Fruit fly (Drosophila melanogaster) whole organism, wandering third instar larva: ENCODE results near the gene FoxL1.

Experiments used
- Dfd ChIP-seq: fragments of >200 bp; optimal IDR thresholded peaks from 2 replicates; lab custom pipeline; 2017; ENCODE audit warnings: missing biosample characterization, missing genetic modification characterization
- Dif ChIP-seq: fragments of 200-275, 200-300 bp; sonication (Bioruptor generic); optimal IDR thresholded peaks from 2 replicates; lab custom pipeline; 2018; ENCODE audit warnings: missing biosample characterization, missing genetic modification characterization; ENCODE audit not compliant: partially characterized antibody
- Hr78 ChIP-seq: fragments of >200 bp; optimal IDR thresholded peaks from 2 replicates; lab custom pipeline; 2017; ENCODE audit warnings: missing biosample characterization, missing genetic modification characterization
- Jra ChIP-seq: sonication (Bioruptor generic); optimal IDR thresholded peaks from 2 replicates; lab custom pipeline; 2016; ENCODE audit warnings: missing biosample characterization, missing genetic modification characterization
- Myc ChIP-seq: fragments of >200 bp; optimal IDR thresholded peaks from 2 replicates; lab custom pipeline; 2017
- OdsH ChIP-seq: fragments of 200-800 bp; sonication (Bioruptor generic); optimal IDR thresholded peaks from 2 replicates; lab custom pipeline; 2016; ENCODE audit warnings: missing biosample characterization, mild to moderate bottlenecking, missing genetic modification characterization
- Vsx2 ChIP-seq: fragments of 200-300, 225-300 bp; sonication (Bioruptor generic); optimal IDR thresholded peaks from 2 replicates; lab custom pipeline; 2018; ENCODE audit warnings: missing biosample characterization, missing genetic modification characterization; ENCODE audit not compliant: partially characterized antibody
- br ChIP-seq: fragments of 200-800 bp; sonication (Bioruptor generic); optimal IDR thresholded peaks from 2 replicates; lab custom pipeline; 2016; ENCODE audit warnings: missing biosample characterization, missing genetic modification characterization
- ey ChIP-seq: fragments of 200-800 bp; sonication (Bioruptor generic); optimal IDR thresholded peaks from 2 replicates; lab custom pipeline; 2016; ENCODE audit warnings: missing biosample characterization, missing genetic modification characterization
- foxo ChIP-seq, 2 experiments: fragments of 200-800 bp; sonication (Bioruptor generic); optimal IDR thresholded peaks; 2 replicates in 1 of 2; 3 replicates in 1 of 2; lab custom pipeline; 2016 to 2017; ENCODE audit warnings: missing biosample characterization in 2 of 2, missing genetic modification characterization in 2 of 2
- jim ChIP-seq: fragments of 175-275, 200-325 bp; sonication (Bioruptor generic); optimal IDR thresholded peaks from 2 replicates; lab custom pipeline; 2016; ENCODE audit warnings: missing biosample characterization, mild to moderate bottlenecking, missing genetic modification characterization
- lola ChIP-seq: fragments of >200 bp; optimal IDR thresholded peaks from 2 replicates; lab custom pipeline; 2017; ENCODE audit warnings: missing biosample characterization, missing genetic modification characterization
- pan ChIP-seq: fragments of >200 bp; optimal IDR thresholded peaks from 2 replicates; lab custom pipeline; 2017
- psq ChIP-seq: fragments of 200-800 bp; sonication (Bioruptor generic); optimal IDR thresholded peaks from 3 replicates; lab custom pipeline; 2017; ENCODE audit warnings: missing biosample characterization, mild to moderate bottlenecking, missing genetic modification characterization, moderate library complexity

- TF ChIP-seq lola: no peak
- no peak for TF ChIP-seq Dif (GFP tag; lab: Kevin White, UChicago)
- TF ChIP-seq Myc (lab: Kevin White, UChicago): no peak
- no peak for TF ChIP-seq Hr78 (GFP tag; lab: Kevin White, UChicago)
- TF ChIP-seq Dfd: no peak
- TF ChIP-seq pan: no peak
- no peak for TF ChIP-seq foxo (GFP tag; optimal IDR thresholded peaks at IDR 0.05; lab: Kevin White, UChicago)
- no peak for TF ChIP-seq Vsx2 (GFP tag; lab: Kevin White, UChicago)
- no peak for TF ChIP-seq Jra (GFP tag; lab: Kevin White, UChicago)
- TF ChIP-seq OdsH (GFP tag; lab: Kevin White, UChicago): no peak
- TF ChIP-seq jim: no peak
- no peak for TF ChIP-seq br (GFP tag; lab: Kevin White, UChicago)
- no peak for TF ChIP-seq psq (GFP tag; lab: Kevin White, UChicago)
- no peak for TF ChIP-seq ey
Observed at dm6 chr3L:3980027-3980426, 38.7 kb upstream of the FoxL1 start.
